Fruit fly (Drosophila melanogaster) whole organism, wandering third instar larva: Measurements from ENCODE around the gene Edem1.

Experiments
- CG32264 ChIP-seq: fragments of 200-800 bp; sonication (Bioruptor generic); optimal IDR thresholded peaks from 2 replicates; lab custom pipeline; 2016; ENCODE audit warnings: missing biosample characterization, missing genetic modification characterization
- CG9705 ChIP-seq: fragments of 200-800 bp; sonication (Bioruptor generic); optimal IDR thresholded peaks from 2 replicates; lab custom pipeline; 2018; ENCODE audit warnings: missing biosample characterization, mild to moderate bottlenecking, missing genetic modification characterization
- HLH106 ChIP-seq: fragments of 200-800 bp; optimal IDR thresholded peaks from 3 replicates; lab custom pipeline; 2019; ENCODE audit warnings: missing biosample characterization, mild to moderate bottlenecking, missing genetic modification characterization, moderate library complexity
- Hnf4 ChIP-seq: fragments of 200-800 bp; sonication (Bioruptor generic); optimal IDR thresholded peaks from 2 replicates; lab custom pipeline; 2016; ENCODE audit warnings: missing biosample characterization, mild to moderate bottlenecking, missing genetic modification characterization
- Hr78 ChIP-seq: fragments of >200 bp; optimal IDR thresholded peaks from 2 replicates; lab custom pipeline; 2017; ENCODE audit warnings: missing biosample characterization, missing genetic modification characterization
- Hr83 ChIP-seq: fragments of 200-300 bp; sonication (Bioruptor generic); optimal IDR thresholded peaks from 2 replicates; lab custom pipeline; 2016; ENCODE audit warnings: missing biosample characterization, mild to moderate bottlenecking, missing genetic modification characterization, moderate library complexity; ENCODE audit not compliant: poor library complexity, severe bottlenecking
- Jra ChIP-seq: sonication (Bioruptor generic); optimal IDR thresholded peaks from 2 replicates; lab custom pipeline; 2016; ENCODE audit warnings: missing biosample characterization, missing genetic modification characterization
- Mio ChIP-seq: sonication (Bioruptor generic); optimal IDR thresholded peaks from 2 replicates; lab custom pipeline; 2016; ENCODE audit warnings: missing biosample characterization, missing genetic modification characterization
- Myc ChIP-seq: fragments of >200 bp; optimal IDR thresholded peaks from 2 replicates; lab custom pipeline; 2017
- OdsH ChIP-seq: fragments of 200-800 bp; sonication (Bioruptor generic); optimal IDR thresholded peaks from 2 replicates; lab custom pipeline; 2016; ENCODE audit warnings: missing biosample characterization, mild to moderate bottlenecking, missing genetic modification characterization
- Rel ChIP-seq, 2 experiments: fragments of 200-800 bp; sonication (Bioruptor generic) in 1 of 2; optimal IDR thresholded peaks; 2 replicates in 1 of 2; 3 replicates in 1 of 2; lab custom pipeline; 2016 to 2019; ENCODE audit warnings: mild to moderate bottlenecking in 2 of 2, missing biosample characterization in 2 of 2, missing genetic modification characterization in 2 of 2, moderate library complexity in 1 of 2
- Sp1 ChIP-seq: fragments of 200-800 bp; sonication (Bioruptor generic); optimal IDR thresholded peaks from 3 replicates; lab custom pipeline; 2019; ENCODE audit warnings: missing biosample characterization, mild to moderate bottlenecking, missing genetic modification characterization, moderate library complexity
- Vsx2 ChIP-seq: fragments of 200-300, 225-300 bp; sonication (Bioruptor generic); optimal IDR thresholded peaks from 2 replicates; lab custom pipeline; 2018; ENCODE audit warnings: missing biosample characterization, missing genetic modification characterization; ENCODE audit not compliant: partially characterized antibody
- br ChIP-seq: fragments of 200-800 bp; sonication (Bioruptor generic); optimal IDR thresholded peaks from 2 replicates; lab custom pipeline; 2016; ENCODE audit warnings: missing biosample characterization, missing genetic modification characterization
- dl ChIP-seq, 2 experiments: fragments of 175-275, 200-275 bp in 1 of 2; fragments of 200-275 bp in 1 of 2; sonication (Bioruptor generic); optimal IDR thresholded peaks; lab custom pipeline; 2018; ENCODE audit warnings: mild to moderate bottlenecking in 2 of 2, missing biosample characterization in 2 of 2, missing genetic modification characterization in 2 of 2, moderate library complexity in 2 of 2; ENCODE audit not compliant: partially characterized antibody in 2 of 2, insufficient read depth in 1 of 2
- dmrt93B ChIP-seq: fragments of 200-800 bp; sonication (Bioruptor generic); optimal IDR thresholded peaks from 2 replicates; lab custom pipeline; 2018; ENCODE audit warnings: missing biosample characterization, mild to moderate bottlenecking, missing genetic modification characterization
- ey ChIP-seq: fragments of 200-800 bp; sonication (Bioruptor generic); optimal IDR thresholded peaks from 2 replicates; lab custom pipeline; 2016; ENCODE audit warnings: missing biosample characterization, missing genetic modification characterization
- foxo ChIP-seq, 2 experiments: fragments of 200-800 bp; sonication (Bioruptor generic); optimal IDR thresholded peaks; 2 replicates in 1 of 2; 3 replicates in 1 of 2; lab custom pipeline; 2016 to 2017; ENCODE audit warnings: missing biosample characterization in 2 of 2, missing genetic modification characterization in 2 of 2
- fru ChIP-seq: fragments of 200-800 bp; sonication (Bioruptor generic); optimal IDR thresholded peaks from 3 replicates; lab custom pipeline; 2016; ENCODE audit warnings: missing biosample characterization, mild to moderate bottlenecking, missing genetic modification characterization
- h ChIP-seq: fragments of 200-800 bp; sonication (Bioruptor generic); optimal IDR thresholded peaks from 3 replicates; lab custom pipeline; 2016; ENCODE audit warnings: missing biosample characterization, mild to moderate bottlenecking, missing genetic modification characterization
- jim ChIP-seq: fragments of 175-275, 200-325 bp; sonication (Bioruptor generic); optimal IDR thresholded peaks from 2 replicates; lab custom pipeline; 2016; ENCODE audit warnings: missing biosample characterization, mild to moderate bottlenecking, missing genetic modification characterization
- pan ChIP-seq: fragments of >200 bp; optimal IDR thresholded peaks from 2 replicates; lab custom pipeline; 2017
- psq ChIP-seq: fragments of 200-800 bp; sonication (Bioruptor generic); optimal IDR thresholded peaks from 3 replicates; lab custom pipeline; 2017; ENCODE audit warnings: missing biosample characterization, mild to moderate bottlenecking, missing genetic modification characterization, moderate library complexity
- rgr ChIP-seq: fragments of 200-800 bp; sonication (Bioruptor generic); optimal IDR thresholded peaks from 3 replicates; lab custom pipeline; 2016; ENCODE audit warnings: missing biosample characterization, mild to moderate bottlenecking, missing genetic modification characterization
- sage ChIP-seq: fragments of 200-800 bp; sonication (Bioruptor generic); optimal IDR thresholded peaks from 2 replicates; lab custom pipeline; 2016; ENCODE audit warnings: missing biosample characterization, mild to moderate bottlenecking, missing genetic modification characterization
- sv ChIP-seq: fragments of 200-800 bp; sonication (Bioruptor generic); optimal IDR thresholded peaks from 3 replicates; lab custom pipeline; 2016; ENCODE audit warnings: missing biosample characterization, missing genetic modification characterization
- tai ChIP-seq: sonication (Bioruptor generic); optimal IDR thresholded peaks from 2 replicates; lab custom pipeline; 2016; ENCODE audit warnings: missing biosample characterization, missing genetic modification characterization
- usp ChIP-seq: fragments of >200 bp; optimal IDR thresholded peaks from 2 replicates; lab custom pipeline; 2017; ENCODE audit warnings: missing biosample characterization, missing genetic modification characterization
- woc ChIP-seq: sonication (Bioruptor generic); optimal IDR thresholded peaks from 2 replicates; lab custom pipeline; 2016; ENCODE audit warnings: missing biosample characterization, mild to moderate bottlenecking, missing genetic modification characterization

The Edem1 gene

DNA sequence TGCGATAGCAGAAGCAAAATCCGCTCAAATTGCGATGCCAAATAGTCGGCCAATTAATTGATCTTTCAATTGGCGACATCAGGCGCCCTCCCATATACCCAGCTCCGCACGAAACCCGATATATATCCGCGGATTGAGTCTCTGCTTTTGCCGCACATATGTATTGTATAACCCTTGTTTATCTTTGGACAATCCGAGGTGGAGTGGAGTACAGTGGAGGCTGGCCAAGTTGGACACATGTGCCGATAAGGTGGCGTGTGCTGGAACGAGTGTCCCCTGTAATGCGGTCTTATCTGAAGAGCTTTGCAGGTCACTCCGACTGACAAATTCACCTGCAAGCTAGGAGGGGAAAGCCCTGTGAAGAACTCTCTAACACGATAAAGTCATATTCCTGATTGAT, 906 bp upstream of the Edem1 start:
- TF ChIP-seq jim (GFP tag; lab: Kevin White, UChicago) (no peak), Rel (GFP tag; optimal IDR thresholded peaks at IDR 0.05; lab: Kevin White, UChicago) (no peak), Rel (tag; optimal IDR thresholded peaks at IDR 0.05; lab: Kevin White, UChicago) (peak; percentile 55), CG32264 (GFP tag; lab: Kevin White, UChicago) (no peak), usp (GFP tag; lab: Kevin White, UChicago) (no peak), Mio (GFP tag; lab: Kevin White, UChicago) (no peak)

- TF ChIP-seq fru (GFP tag; lab: Kevin White, UChicago) (peak; percentile 68), psq (GFP tag; lab: Kevin White, UChicago) (peak; percentile 56), br (GFP tag; lab: Kevin White, UChicago) (peak; percentile 43), woc (peak; percentile 85), foxo (GFP tag; optimal IDR thresholded peaks at IDR 0.05; lab: Kevin White, UChicago) (peak in 1 of 2 experiments; percentile 73), CG32264 (GFP tag; lab: Kevin White, UChicago) (no peak), pan (lab: Kevin White, UChicago) (no peak), dmrt93B (GFP tag; lab: Kevin White, UChicago) (peak; percentile 30), ey (peak; percentile 24), sv (GFP tag; lab: Kevin White, UChicago) (no peak), jim (GFP tag; lab: Kevin White, UChicago) (no peak), Hnf4 (GFP tag; lab: Kevin White, UChicago) (no peak), h (GFP tag; lab: Kevin White, UChicago) (peak; percentile 73), tai (no peak), Rel (GFP tag; optimal IDR thresholded peaks at IDR 0.05; lab: Kevin White, UChicago) (no peak), Rel (tag; optimal IDR thresholded peaks at IDR 0.05; lab: Kevin White, UChicago) (peak; percentile 41), Sp1 (GFP tag; lab: Kevin White, UChicago) (peak; percentile 63), Hr83 (GFP tag; lab: Kevin White, UChicago) (peak; percentile 1), HLH106 (tag; lab: Kevin White, UChicago) (peak; percentile 64), rgr (peak; percentile 45), dl (GFP tag; optimal IDR thresholded peaks at IDR 0.05; lab: Kevin White, UChicago; ENCODE audit: insufficient read depth in 1 of 2, partially characterized antibody in 2 of 2) (no peak), Vsx2 (GFP tag; lab: Kevin White, UChicago) (no peak), Myc (lab: Kevin White, UChicago) (peak; percentile 51), OdsH (GFP tag; lab: Kevin White, UChicago) (peak; percentile 38), Mio (GFP tag; lab: Kevin White, UChicago) (no peak)
Measured at dm6 chrX:1907727-1908264, 831 bp downstream of the Edem1 start, which contains the start of gene mip130. Gene mip130, plus strand, starts transcription at chrX:1908239.

dm6 chrX:1903968-1904367, 4.7 kb downstream of the Edem1 start:
- TF ChIP-seq foxo (GFP tag; optimal IDR thresholded peaks at IDR 0.05; lab: Kevin White, UChicago) (no peak), HLH106 (tag; lab: Kevin White, UChicago) (no peak), rgr (no peak), usp (GFP tag; lab: Kevin White, UChicago) (no peak), Jra (GFP tag; lab: Kevin White, UChicago) (no peak)

dm6 chrX:1903077-1903476, 5.5 kb downstream of the Edem1 start, which contains the start of gene CG32801:
Gene CG32801, minus strand, starts transcription at chrX:1903177.
- TF ChIP-seq OdsH (GFP tag; lab: Kevin White, UChicago) = no peak
- no peak for TF ChIP-seq Hr78 (GFP tag; lab: Kevin White, UChicago)
- TF ChIP-seq CG9705 (GFP tag; lab: Kevin White, UChicago) = no peak
- no peak for TF ChIP-seq fru (GFP tag; lab: Kevin White, UChicago)
- TF ChIP-seq br (GFP tag; lab: Kevin White, UChicago) = no peak
- no peak for TF ChIP-seq psq (GFP tag; lab: Kevin White, UChicago)
- no peak for TF ChIP-seq Vsx2 (GFP tag; lab: Kevin White, UChicago)
- no peak for TF ChIP-seq pan (lab: Kevin White, UChicago)
- TF ChIP-seq, all 38 proteins: peak for 0

DNA sequence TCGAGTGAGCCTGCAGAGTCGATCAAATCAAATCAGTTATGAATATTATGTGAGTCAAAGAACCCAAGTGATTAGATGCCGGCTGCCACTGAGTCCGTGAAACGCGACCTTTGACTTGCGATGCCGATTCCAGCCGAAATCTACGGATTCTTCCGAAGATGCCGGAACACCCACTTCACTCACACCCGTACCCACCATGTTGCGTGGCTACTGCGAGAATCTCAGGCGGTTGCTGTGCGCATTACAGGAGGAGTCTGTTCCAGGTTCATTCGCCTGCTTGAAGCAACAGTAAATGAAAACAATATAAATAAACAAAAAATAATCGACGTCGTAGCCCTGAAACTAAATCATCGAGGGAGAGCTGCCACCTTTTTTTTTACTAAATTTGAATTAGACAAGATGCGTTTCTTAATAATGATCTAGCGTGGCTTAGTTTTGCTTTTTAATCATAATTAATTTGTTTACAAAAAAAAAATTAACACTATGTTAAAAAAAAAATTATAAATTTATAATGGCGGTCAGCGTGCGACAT, 7.0 kb downstream of the Edem1 start, which contains the start of gene Ldaf1:
Ldaf1 (minus strand) TSS at position 307 of the 532 bp plus-strand sequence.
- TF ChIP-seq Sp1 (GFP tag; lab: Kevin White, UChicago) (peak; percentile 20), Rel (GFP tag; optimal IDR thresholded peaks at IDR 0.05; lab: Kevin White, UChicago) (no peak), Rel (tag; optimal IDR thresholded peaks at IDR 0.05; lab: Kevin White, UChicago) (peak; percentile 24), foxo (GFP tag; optimal IDR thresholded peaks at IDR 0.05; lab: Kevin White, UChicago) (no peak), sage (no peak)
